Worm (Caenorhabditis elegans) whole organism, L2 larva: ENCODE results near the gene F41C3.8.

ENCODE experiments used
- C34F6.9 ChIP-seq: fragments of 150-350 bp; optimal IDR thresholded peaks from 2 replicates; lab custom pipeline; 2014; ENCODE audit warnings: missing biosample characterization, missing genetic modification characterization
- F13H6.1 ChIP-seq: sonication (generic microtip); optimal IDR thresholded peaks from 2 replicates; lab custom pipeline; 2016; ENCODE audit warnings: missing genetic modification characterization, missing compliant biosample characterization
- Y55F3AM.14 ChIP-seq: fragments of 200-800 bp; sonication (Bioruptor generic); optimal IDR thresholded peaks from 2 replicates; lab custom pipeline; 2018; ENCODE audit warnings: mild to moderate bottlenecking, missing genetic modification characterization, missing compliant biosample characterization
- alr-1 ChIP-seq: fragments of 150-350 bp; optimal IDR thresholded peaks from 2 replicates; lab custom pipeline; 2014; ENCODE audit warnings: missing biosample characterization, missing genetic modification characterization
- aly-2 ChIP-seq: fragments of 150-350 bp; optimal IDR thresholded peaks from 2 replicates; lab custom pipeline; 2014; ENCODE audit warnings: missing biosample characterization, missing genetic modification characterization
- ama-1 ChIP-seq: fragments of 150-350 bp; optimal IDR thresholded peaks from 2 replicates; lab custom pipeline; 2018; ENCODE audit warnings: inconsistent platforms
- blmp-1 ChIP-seq: sonication (generic microtip); optimal IDR thresholded peaks from 2 replicates; lab custom pipeline; 2017; ENCODE audit warnings: missing genetic modification characterization, mild to moderate bottlenecking, missing compliant biosample characterization, antibody characterized with exemption, moderate library complexity; ENCODE audit not compliant: insufficient read depth
- ceh-16 ChIP-seq: fragments of 150-350 bp; optimal IDR thresholded peaks from 2 replicates; lab custom pipeline; 2014; ENCODE audit warnings: missing biosample characterization, missing genetic modification characterization
- ceh-82 ChIP-seq: fragments of 150-350 bp; optimal IDR thresholded peaks from 2 replicates; lab custom pipeline; 2014; ENCODE audit warnings: missing biosample characterization, missing genetic modification characterization
- dmd-4 ChIP-seq: sonication (generic microtip); optimal IDR thresholded peaks from 2 replicates; lab custom pipeline; 2017; ENCODE audit warnings: missing biosample characterization, missing genetic modification characterization
- egl-27 ChIP-seq: sonication (generic microtip); optimal IDR thresholded peaks from 3 replicates; lab custom pipeline; 2017; ENCODE audit warnings: missing biosample characterization, missing genetic modification reagents, missing genetic modification characterization
- elt-1 ChIP-seq: fragments of 150-350 bp; optimal IDR thresholded peaks from 2 replicates; lab custom pipeline; 2014; ENCODE audit warnings: missing biosample characterization, missing genetic modification characterization
- elt-3 ChIP-seq: sonication (generic microtip); optimal IDR thresholded peaks from 2 replicates; lab custom pipeline; 2017; ENCODE audit warnings: missing biosample characterization, missing genetic modification characterization
- fos-1 ChIP-seq: fragments of 150-350 bp; optimal IDR thresholded peaks from 2 replicates; lab custom pipeline; 2014; ENCODE audit warnings: missing biosample characterization, missing genetic modification characterization
- gmeb-1 ChIP-seq: fragments of 150-350 bp; optimal IDR thresholded peaks from 2 replicates; lab custom pipeline; 2014; ENCODE audit warnings: missing biosample characterization, missing genetic modification characterization
- lin-11 ChIP-seq: fragments of 150-350 bp; sonication (generic microtip); optimal IDR thresholded peaks from 2 replicates; lab custom pipeline; 2014; ENCODE audit warnings: missing biosample characterization, missing genetic modification characterization, inconsistent platforms, mixed read lengths
- lin-13 ChIP-seq: fragments of 150-350 bp; optimal IDR thresholded peaks from 2 replicates; lab custom pipeline; 2014; ENCODE audit warnings: missing biosample characterization, missing genetic modification reagents, missing genetic modification characterization
- lin-39 ChIP-seq: fragments of 150-350 bp; optimal IDR thresholded peaks from 2 replicates; lab custom pipeline; 2014; ENCODE audit warnings: missing biosample characterization, missing genetic modification reagents, missing genetic modification characterization
- lsy-2 ChIP-seq, 2 experiments: fragments of 150-350 bp in 1 of 2; sonication (generic microtip) in 1 of 2; optimal IDR thresholded peaks; 2 replicates each; lab custom pipeline; 2014 to 2017; ENCODE audit warnings: missing biosample characterization in 2 of 2, missing genetic modification characterization in 2 of 2
- mbf-1 ChIP-seq: sonication (generic microtip); optimal IDR thresholded peaks from 2 replicates; lab custom pipeline; 2017; ENCODE audit warnings: missing biosample characterization, missing genetic modification characterization
- mdl-1 ChIP-seq, 2 experiments: fragments of 150-350 bp in 1 of 2; sonication (generic microtip) in 1 of 2; optimal IDR thresholded peaks; 2 replicates each; lab custom pipeline; 2017; ENCODE audit warnings: missing biosample characterization in 2 of 2, missing genetic modification characterization in 2 of 2
- nhr-10 ChIP-seq: sonication (generic microtip); optimal IDR thresholded peaks from 2 replicates; lab custom pipeline; 2017; ENCODE audit warnings: missing biosample characterization, missing genetic modification characterization
- nhr-11 ChIP-seq: fragments of 150-350 bp; optimal IDR thresholded peaks from 2 replicates; lab custom pipeline; 2014; ENCODE audit warnings: missing biosample characterization, missing genetic modification characterization
- nhr-12 ChIP-seq: fragments of 150-350 bp; optimal IDR thresholded peaks from 2 replicates; lab custom pipeline; 2014; ENCODE audit warnings: missing biosample characterization, missing genetic modification characterization
- nhr-129 ChIP-seq: fragments of 150-350 bp; optimal IDR thresholded peaks from 2 replicates; lab custom pipeline; 2014; ENCODE audit warnings: missing biosample characterization, missing genetic modification characterization
- nhr-21 ChIP-seq: fragments of 150-350 bp; optimal IDR thresholded peaks from 2 replicates; lab custom pipeline; 2014; ENCODE audit warnings: missing biosample characterization, missing genetic modification characterization
- nhr-237 ChIP-seq: fragments of 150-350 bp; optimal IDR thresholded peaks from 2 replicates; lab custom pipeline; 2014; ENCODE audit warnings: missing biosample characterization, missing genetic modification characterization
- nhr-25 ChIP-seq: fragments of 150-350 bp; sonication (generic microtip); optimal IDR thresholded peaks from 3 replicates; lab custom pipeline; 2014; ENCODE audit warnings: missing biosample characterization, missing genetic modification characterization
- nhr-77 ChIP-seq: fragments of 150-350 bp; optimal IDR thresholded peaks from 2 replicates; lab custom pipeline; 2014; ENCODE audit warnings: missing biosample characterization, missing genetic modification characterization
- peb-1 ChIP-seq: fragments of 150-350 bp; optimal IDR thresholded peaks from 2 replicates; lab custom pipeline; 2014; ENCODE audit warnings: missing biosample characterization, missing genetic modification characterization
- sem-4 ChIP-seq: fragments of 150-350 bp; optimal IDR thresholded peaks from 2 replicates; lab custom pipeline; 2014; ENCODE audit warnings: missing biosample characterization, missing genetic modification reagents, missing genetic modification characterization
- skn-1 ChIP-seq: sonication (generic microtip); optimal IDR thresholded peaks from 2 replicates; lab custom pipeline; 2017; ENCODE audit warnings: missing biosample characterization, missing genetic modification characterization
- sma-3 ChIP-seq: sonication (generic microtip); optimal IDR thresholded peaks from 2 replicates; lab custom pipeline; 2016; ENCODE audit warnings: missing genetic modification reagents, missing genetic modification characterization, missing compliant biosample characterization
- sma-9 ChIP-seq, 2 experiments: fragments of 150-350 bp in 1 of 2; sonication (generic microtip) in 1 of 2; optimal IDR thresholded peaks; 2 replicates each; lab custom pipeline; 2014 to 2016; ENCODE audit warnings: missing genetic modification characterization in 2 of 2, mild to moderate bottlenecking in 1 of 2, missing biosample characterization in 1 of 2, missing compliant biosample characterization in 1 of 2, missing genetic modification reagents in 1 of 2, moderate library complexity in 1 of 2
- snpc-4 ChIP-seq: fragments of 150-350 bp; optimal IDR thresholded peaks from 2 replicates; lab custom pipeline; 2014; ENCODE audit warnings: missing biosample characterization, missing genetic modification characterization
- unc-39 ChIP-seq: fragments of 150-350 bp; optimal IDR thresholded peaks from 2 replicates; lab custom pipeline; 2014; ENCODE audit warnings: missing biosample characterization, missing genetic modification characterization
- unc-62 ChIP-seq: fragments of 150-350 bp; optimal IDR thresholded peaks from 2 replicates; lab custom pipeline; 2014; ENCODE audit warnings: missing biosample characterization, missing genetic modification reagents, missing genetic modification characterization
- zag-1 ChIP-seq: fragments of 150-350 bp; optimal IDR thresholded peaks from 2 replicates; lab custom pipeline; 2014; ENCODE audit warnings: missing biosample characterization, missing genetic modification characterization
- ztf-1 ChIP-seq: fragments of 200-800 bp; sonication (Bioruptor generic); conservative IDR thresholded peaks from 2 replicates; pipeline ENCODE4 v1.3.6; 2022; ENCODE audit warnings: missing genetic modification characterization, missing compliant biosample characterization
- ztf-11 ChIP-seq: sonication (generic microtip); optimal IDR thresholded peaks from 2 replicates; lab custom pipeline; 2017; ENCODE audit warnings: missing biosample characterization, missing genetic modification characterization
- ztf-4 ChIP-seq: fragments of 150-350 bp; optimal IDR thresholded peaks from 2 replicates; lab custom pipeline; 2014; ENCODE audit warnings: missing biosample characterization, missing genetic modification characterization

The F41C3.8 gene

DNA sequence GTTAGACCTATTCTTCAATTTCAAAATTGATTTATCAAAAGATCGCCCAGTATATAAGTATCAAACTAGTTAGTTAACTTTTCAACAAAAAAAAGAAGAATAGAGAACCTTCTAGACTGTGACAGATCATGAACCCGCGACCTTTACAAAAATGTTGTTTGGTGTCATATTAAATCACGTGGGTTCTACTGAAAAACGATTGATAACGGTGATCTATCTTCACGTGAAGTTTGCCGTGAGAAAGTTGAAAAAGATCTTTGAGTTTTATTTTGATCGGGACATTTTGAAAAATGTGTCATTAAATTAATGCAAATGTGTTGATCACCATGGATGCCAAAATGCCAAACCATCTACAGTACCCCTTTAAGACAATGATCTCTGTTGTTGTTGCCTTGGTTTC lies 32.5 kb downstream of the F41C3.8 start:
- TF ChIP-seq ceh-82 (no peak), nhr-21 (tag; lab: Kevin White, UChicago) (peak; percentile 54), nhr-129 (no peak), fos-1 (tag; lab: Kevin White, UChicago) (no peak), nhr-237 (tag; lab: Kevin White, UChicago) (no peak), alr-1 (no peak), mbf-1 (tag; lab: Kevin White, UChicago) (no peak), lsy-2 (tag; optimal IDR thresholded peaks at IDR 0.05; lab: Kevin White, UChicago) (no peak), ztf-1 (GFP tag; lab: Robert Waterston, UW) (no peak), skn-1 (tag; lab: Kevin White, UChicago) (no peak), blmp-1 (tag; lab: Kevin White, UChicago) (peak; percentile 21), nhr-10 (tag; lab: Kevin White, UChicago) (no peak), F13H6.1 (tag; lab: Kevin White, UChicago) (no peak), C34F6.9 (no peak), Y55F3AM.14 (no peak), zag-1 (tag; lab: Kevin White, UChicago) (no peak), aly-2 (no peak), snpc-4 (tag; lab: Kevin White, UChicago) (no peak), nhr-25 (peak; percentile 55), mdl-1 (tag; optimal IDR thresholded peaks at IDR 0.05; lab: Kevin White, UChicago) (no peak), sma-3 (GFP tag; lab: Kevin White, UChicago) (peak; percentile 43), sem-4 (tag; lab: Kevin White, UChicago) (no peak), nhr-11 (tag; lab: Kevin White, UChicago) (no peak), sma-9 (GFP tag; optimal IDR thresholded peaks at IDR 0.05; lab: Kevin White, UChicago) (peak; percentile 44), sma-9 (tag; optimal IDR thresholded peaks at IDR 0.05; lab: Kevin White, UChicago) (no peak), egl-27 (tag; lab: Kevin White, UChicago) (no peak), unc-39 (no peak), peb-1 (tag; lab: Kevin White, UChicago) (no peak), ceh-16 (tag; lab: Kevin White, UChicago) (no peak), elt-1 (tag; lab: Kevin White, UChicago) (no peak), ztf-4 (tag; lab: Kevin White, UChicago) (no peak), ama-1 (no peak), elt-3 (tag; lab: Kevin White, UChicago) (no peak), unc-62 (GFP tag; lab: Kevin White, UChicago) (no peak), lin-13 (GFP tag; lab: Kevin White, UChicago) (no peak), nhr-77 (tag; lab: Kevin White, UChicago) (no peak), gmeb-1 (tag; lab: Kevin White, UChicago) (no peak)

DNA sequence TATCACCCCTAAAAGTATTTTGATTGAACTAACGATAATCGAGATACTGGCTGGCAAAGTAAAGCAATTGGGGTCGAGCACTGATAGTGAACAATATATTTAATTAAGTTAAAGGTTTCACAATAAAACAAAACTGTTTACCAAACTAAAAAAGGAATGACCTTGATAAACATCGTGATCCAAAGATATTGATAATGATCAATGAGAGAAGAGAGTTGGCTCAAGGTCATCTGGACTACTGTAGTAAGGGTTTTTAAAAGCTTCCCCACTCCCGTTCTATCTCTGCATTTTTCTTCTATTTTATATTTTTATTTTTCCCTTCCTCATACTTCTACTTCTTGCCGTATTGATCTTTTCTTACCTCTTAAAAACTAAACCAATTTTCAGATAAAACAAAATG lies 33.7 kb downstream of the F41C3.8 start, which contains the start of gene F41C3.2:
TSS of gene F41C3.2 (plus strand) at position 388 of the 400 bp plus-strand sequence.
- no peak for TF ChIP-seq aly-2
- no peak for TF ChIP-seq ztf-11
- no peak for TF ChIP-seq nhr-11 (tag; lab: Kevin White, UChicago)
- peak; percentile 57 for TF ChIP-seq sma-9 (GFP tag; optimal IDR thresholded peaks at IDR 0.05; lab: Kevin White, UChicago)
- TF ChIP-seq sma-9 (tag; optimal IDR thresholded peaks at IDR 0.05; lab: Kevin White, UChicago): no peak
- no peak for TF ChIP-seq F13H6.1 (tag; lab: Kevin White, UChicago)
- TF ChIP-seq alr-1: no peak
- peak; percentile 35 for TF ChIP-seq nhr-25
- no peak for TF ChIP-seq lin-11 (tag; lab: Kevin White, UChicago)
- no peak for TF ChIP-seq dmd-4 (tag; lab: Kevin White, UChicago)
- TF ChIP-seq blmp-1 (tag; lab: Kevin White, UChicago): peak; percentile 33
- no peak for TF ChIP-seq snpc-4 (tag; lab: Kevin White, UChicago)
- no peak for TF ChIP-seq fos-1 (tag; lab: Kevin White, UChicago)
- peak; percentile 4 for TF ChIP-seq nhr-21 (tag; lab: Kevin White, UChicago)
- TF ChIP-seq ama-1: peak; percentile 41

DNA sequence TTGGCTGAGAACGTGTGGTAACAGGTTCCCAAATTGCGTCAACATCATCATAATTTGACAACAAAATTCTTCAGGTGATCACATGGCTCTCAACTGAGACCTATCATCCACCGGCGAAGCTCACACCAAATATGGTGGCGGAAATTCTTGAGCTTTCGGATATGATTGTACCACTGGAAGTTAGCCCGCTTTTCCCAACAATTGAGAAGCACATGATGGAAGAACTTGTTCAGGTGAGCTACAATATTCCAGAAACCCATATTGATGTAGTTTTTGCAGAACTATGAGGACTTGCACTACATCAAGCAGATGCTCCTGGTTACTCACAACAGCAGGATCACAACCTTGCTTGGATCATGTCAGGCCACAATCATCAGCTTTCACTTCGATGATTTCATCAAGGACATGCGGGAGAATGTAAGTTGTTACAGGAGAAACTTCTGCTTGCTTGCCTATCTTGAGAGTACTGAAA lies 36.4 kb downstream of the F41C3.8 start, which contains the start of gene F41C3.1:
TSS of gene F41C3.1 (plus strand) at position 51 of the 472 bp plus-strand sequence.
- TF ChIP-seq elt-1 (tag; lab: Kevin White, UChicago) (no peak), zag-1 (tag; lab: Kevin White, UChicago) (no peak), nhr-12 (tag; lab: Kevin White, UChicago) (no peak), ztf-11 (no peak), unc-62 (GFP tag; lab: Kevin White, UChicago) (no peak), aly-2 (no peak), lin-39 (tag; lab: Kevin White, UChicago) (no peak), ama-1 (no peak), mdl-1 (tag; optimal IDR thresholded peaks at IDR 0.05; lab: Kevin White, UChicago) (no peak), nhr-21 (tag; lab: Kevin White, UChicago) (no peak)
